Worm (Caenorhabditis elegans) whole organism, L3 larva: ENCODE data around the gene abcf-1.

Experiments used
- eor-1 ChIP-seq, 2 experiments: fragments of 150-350 bp; optimal IDR thresholded peaks; 2 replicates each; lab custom pipeline; 2014 to 2018; ENCODE audit warnings: missing biosample characterization in 2 of 2, missing genetic modification characterization in 2 of 2
- lsy-12 ChIP-seq: sonication (generic microtip); optimal IDR thresholded peaks from 2 replicates; lab custom pipeline; 2016; ENCODE audit warnings: mild to moderate bottlenecking, missing genetic modification characterization, missing compliant biosample characterization
- pqm-1 ChIP-seq: fragments of 150-350 bp; optimal IDR thresholded peaks from 2 replicates; lab custom pipeline; 2017; ENCODE audit warnings: missing biosample characterization, missing genetic modification characterization, inconsistent platforms
- skn-1 ChIP-seq: fragments of 150-350 bp; optimal IDR thresholded peaks from 2 replicates; lab custom pipeline; 2014; ENCODE audit warnings: missing biosample characterization, missing genetic modification characterization
- unc-39 ChIP-seq: sonication (generic microtip); optimal IDR thresholded peaks from 4 replicates; lab custom pipeline; 2017; ENCODE audit warnings: missing biosample characterization, missing genetic modification characterization
- zag-1 ChIP-seq: fragments of 150-350 bp; optimal IDR thresholded peaks from 2 replicates; lab custom pipeline; 2014; ENCODE audit warnings: missing biosample characterization, missing genetic modification characterization
- ztf-11 ChIP-seq: fragments of 150-350 bp; optimal IDR thresholded peaks from 2 replicates; lab custom pipeline; 2014; ENCODE audit warnings: missing biosample characterization, missing genetic modification characterization

Gene abcf-1

ce11 chrV:12711999-12712398 lies 51.2 kb downstream of the abcf-1 start, which contains the start of gene R11D1.3:
Gene R11D1.3, minus strand, starts transcription at chrV:12712099.
- TF ChIP-seq pqm-1 (tag; lab: Kevin White, UChicago) (no peak), ztf-11 (tag; lab: Kevin White, UChicago) (no peak), skn-1 (tag; lab: Kevin White, UChicago) (no peak), unc-39 (no peak), eor-1 (tag; optimal IDR thresholded peaks at IDR 0.05; lab: Kevin White, UChicago) (no peak), zag-1 (tag; lab: Kevin White, UChicago) (no peak), lsy-12 (tag; lab: Kevin White, UChicago) (no peak)
- TF ChIP-seq, all 47 proteins: peak for 0
